Worm (Caenorhabditis elegans) whole organism, L1 larva: ENCODE results near the gene ifd-1.

Experiments used
- Y116A8C.19 ChIP-seq: sonication (generic microtip); optimal IDR thresholded peaks from 2 replicates; lab custom pipeline; 2016; ENCODE audit warnings: missing compliant biosample characterization, missing genetic modification characterization, borderline replicate concordance
- alr-1 ChIP-seq: fragments of 200-800 bp; sonication (Bioruptor generic); optimal IDR thresholded peaks from 2 replicates; lab custom pipeline; 2018; ENCODE audit warnings: borderline replicate concordance, mild to moderate bottlenecking, missing genetic modification characterization, missing compliant biosample characterization
- aly-2 ChIP-seq: fragments of 150-350 bp; optimal IDR thresholded peaks from 2 replicates; lab custom pipeline; 2014; ENCODE audit warnings: missing biosample characterization, missing genetic modification characterization
- blmp-1 ChIP-seq: fragments of 150-350 bp; optimal IDR thresholded peaks from 2 replicates; lab custom pipeline; 2014; ENCODE audit warnings: missing biosample characterization, missing genetic modification characterization
- ceh-63 ChIP-seq: fragments of 200-800 bp; sonication (Bioruptor generic); optimal IDR thresholded peaks from 2 replicates; lab custom pipeline; 2018; ENCODE audit warnings: mild to moderate bottlenecking, missing genetic modification characterization, missing compliant biosample characterization
- ceh-82 ChIP-seq, 3 experiments: fragments of 150-350 bp in 1 of 3; sonication (generic microtip) in 2 of 3; optimal IDR thresholded peaks; 2 replicates each; lab custom pipeline; 2014 to 2017; ENCODE audit warnings: missing biosample characterization in 3 of 3, missing genetic modification characterization in 3 of 3
- ceh-88 ChIP-seq: fragments of 200-800 bp; sonication (Bioruptor generic); IDR thresholded peaks from 2 replicates; pipeline ENCODE4 v1.3.6; 2022; ENCODE audit warnings: missing genetic modification characterization, missing compliant biosample characterization
- ceh-90 ChIP-seq: sonication (generic microtip); optimal IDR thresholded peaks from 2 replicates; lab custom pipeline; 2016; ENCODE audit warnings: missing genetic modification characterization, missing compliant biosample characterization
- ces-1 ChIP-seq: fragments of 150-350 bp; optimal IDR thresholded peaks from 2 replicates; lab custom pipeline; 2014; ENCODE audit warnings: missing biosample characterization, missing genetic modification reagents, missing genetic modification characterization
- dsc-1 ChIP-seq: sonication (generic microtip); optimal IDR thresholded peaks from 2 replicates; lab custom pipeline; 2016; ENCODE audit warnings: mild to moderate bottlenecking, missing genetic modification characterization, missing compliant biosample characterization
- efl-1 ChIP-seq, 4 experiments: fragments of 150-350 bp; optimal IDR thresholded peaks in 3 of 4; peaks in 1 of 4; 1 replicate in 1 of 4; 2 replicates in 3 of 4; lab custom pipeline; 2014; ENCODE audit warnings: missing biosample characterization in 2 of 4, missing genetic modification characterization in 2 of 4, missing genetic modification reagents in 2 of 4
- efl-3 ChIP-seq: fragments of 200-800 bp; sonication (Bioruptor generic); optimal IDR thresholded peaks from 2 replicates; lab custom pipeline; 2018; ENCODE audit warnings: mild to moderate bottlenecking, missing genetic modification characterization, missing compliant biosample characterization
- elt-2 ChIP-seq: sonication (generic microtip); optimal IDR thresholded peaks from 2 replicates; lab custom pipeline; 2016; ENCODE audit warnings: missing genetic modification characterization, mild to moderate bottlenecking, inconsistent platforms, missing compliant biosample characterization, missing genetic modification reagents
- elt-3 ChIP-seq, 6 experiments: fragments of 150-350 bp in 1 of 6; sonication (generic microtip); optimal IDR thresholded peaks; 2 replicates each; lab custom pipeline; 2017 to 2018; ENCODE audit warnings: missing biosample characterization in 6 of 6, missing genetic modification characterization in 6 of 6, inconsistent platforms in 1 of 6
- hlh-17 ChIP-seq: fragments of 200-800 bp; sonication (Bioruptor generic); optimal IDR thresholded peaks from 2 replicates; lab custom pipeline; 2018; ENCODE audit warnings: missing genetic modification characterization, mild to moderate bottlenecking, missing compliant biosample characterization, moderate library complexity, borderline replicate concordance
- hpl-2 ChIP-seq: fragments of 150-350 bp; optimal IDR thresholded peaks from 2 replicates; lab custom pipeline; 2014; ENCODE audit warnings: missing biosample characterization, missing genetic modification reagents, missing genetic modification characterization
- irx-1 ChIP-seq: sonication (generic microtip); optimal IDR thresholded peaks from 2 replicates; lab custom pipeline; 2016; ENCODE audit warnings: missing genetic modification characterization, missing compliant biosample characterization
- isw-1 ChIP-seq: fragments of 200-800 bp; sonication (Bioruptor generic); IDR thresholded peaks from 2 replicates; pipeline ENCODE4 v1.3.6; 2022; ENCODE audit warnings: missing genetic modification characterization, missing compliant biosample characterization
- lin-15B ChIP-seq: fragments of 150-350 bp; sonication (generic microtip); optimal IDR thresholded peaks from 3 replicates; lab custom pipeline; 2014; ENCODE audit warnings: missing biosample characterization, missing genetic modification characterization
- lin-35 ChIP-seq, 2 experiments: fragments of 150-350 bp; optimal IDR thresholded peaks; 2 replicates each; lab custom pipeline; 2014; ENCODE audit warnings: missing biosample characterization in 2 of 2, missing genetic modification characterization in 2 of 2, missing genetic modification reagents in 2 of 2
- lin-39 ChIP-seq: fragments of 150-350 bp; optimal IDR thresholded peaks from 2 replicates; lab custom pipeline; 2014; ENCODE audit warnings: missing biosample characterization, missing genetic modification reagents, missing genetic modification characterization
- mdl-1 ChIP-seq, 2 experiments: fragments of 150-350 bp; optimal IDR thresholded peaks; 2 replicates each; lab custom pipeline; 2014 to 2017; ENCODE audit warnings: missing biosample characterization in 2 of 2, missing genetic modification characterization in 2 of 2, inconsistent platforms in 1 of 2
- mep-1 ChIP-seq: fragments of 150-350 bp; optimal IDR thresholded peaks from 2 replicates; lab custom pipeline; 2014; ENCODE audit warnings: missing biosample characterization, missing genetic modification characterization
- nhr-12 ChIP-seq: sonication (generic microtip); optimal IDR thresholded peaks from 2 replicates; lab custom pipeline; 2017; ENCODE audit warnings: missing biosample characterization, missing genetic modification characterization
- nhr-19 ChIP-seq: fragments of 200-800 bp; sonication (Bioruptor generic); conservative IDR thresholded peaks from 2 replicates; pipeline ENCODE4 v1.3.6; 2022; ENCODE audit warnings: missing genetic modification characterization, missing compliant biosample characterization
- nhr-237 ChIP-seq: fragments of 150-350 bp; optimal IDR thresholded peaks from 2 replicates; lab custom pipeline; 2014; ENCODE audit warnings: missing biosample characterization, missing genetic modification characterization
- nhr-28 ChIP-seq: fragments of 150-350 bp; optimal IDR thresholded peaks from 2 replicates; lab custom pipeline; 2014; ENCODE audit warnings: missing biosample characterization, missing genetic modification characterization
- nhr-47 ChIP-seq: sonication (generic microtip); optimal IDR thresholded peaks from 2 replicates; lab custom pipeline; 2016; ENCODE audit warnings: mild to moderate bottlenecking, missing genetic modification characterization, moderate library complexity, missing compliant biosample characterization
- nhr-85 ChIP-seq: sonication (generic microtip); peaks from one replicate; lab custom pipeline; 2016; ENCODE audit warnings: missing genetic modification characterization, inconsistent platforms, missing compliant biosample characterization
- nhr-90 ChIP-seq: sonication (generic microtip); optimal IDR thresholded peaks from 2 replicates; lab custom pipeline; 2016; ENCODE audit warnings: mild to moderate bottlenecking, missing genetic modification characterization, missing compliant biosample characterization; ENCODE audit not compliant: poor library complexity
- pag-3 ChIP-seq: sonication (generic microtip); optimal IDR thresholded peaks from 2 replicates; lab custom pipeline; 2017; ENCODE audit warnings: missing genetic modification characterization, mild to moderate bottlenecking, missing compliant biosample characterization, antibody characterized with exemption, borderline replicate concordance; ENCODE audit not compliant: insufficient read depth
- skn-1 ChIP-seq: fragments of 150-350 bp; optimal IDR thresholded peaks from 2 replicates; lab custom pipeline; 2014; ENCODE audit warnings: missing biosample characterization, missing genetic modification characterization
- sptf-1 ChIP-seq: fragments of 150-350 bp; optimal IDR thresholded peaks from 2 replicates; lab custom pipeline; 2014; ENCODE audit warnings: missing biosample characterization, missing genetic modification characterization
- sup-37 ChIP-seq: fragments of 200-800 bp; sonication (Bioruptor generic); optimal IDR thresholded peaks from 2 replicates; lab custom pipeline; 2018; ENCODE audit warnings: mild to moderate bottlenecking, missing genetic modification characterization, missing compliant biosample characterization
- swsn-7 ChIP-seq: sonication (generic microtip); optimal IDR thresholded peaks from 2 replicates; lab custom pipeline; 2016; ENCODE audit warnings: missing genetic modification characterization, missing compliant biosample characterization
- tbx-2 ChIP-seq: sonication (generic microtip); optimal IDR thresholded peaks from 2 replicates; lab custom pipeline; 2016; ENCODE audit warnings: missing genetic modification characterization, missing compliant biosample characterization
- tlp-1 ChIP-seq: fragments of 150-350 bp; optimal IDR thresholded peaks from 2 replicates; lab custom pipeline; 2014; ENCODE audit warnings: missing biosample characterization, missing genetic modification characterization
- unc-30 ChIP-seq: sonication (generic microtip); optimal IDR thresholded peaks from 2 replicates; lab custom pipeline; 2017; ENCODE audit warnings: missing biosample characterization, missing genetic modification characterization
- unc-62 ChIP-seq: fragments of 150-350 bp; optimal IDR thresholded peaks from 2 replicates; lab custom pipeline; 2014; ENCODE audit warnings: missing biosample characterization, missing genetic modification reagents, missing genetic modification characterization
- vab-15 ChIP-seq: sonication (generic microtip); optimal IDR thresholded peaks from 2 replicates; lab custom pipeline; 2017; ENCODE audit warnings: missing genotype, mild to moderate bottlenecking, missing genetic modification characterization, missing compliant biosample characterization

The ifd-1 gene

ce11 chrX:8800983-8801382 lies 23.3 kb downstream of the ifd-1 start (continued):
- no peak for TF ChIP-seq efl-1 (optimal IDR thresholded peaks at IDR 0.05; lab: Kevin White, UChicago)
- TF ChIP-seq efl-1 (GFP tag; optimal IDR thresholded peaks at IDR 0.05 in 1 of 2; lab: Kevin White, UChicago), result no peak
- no peak for TF ChIP-seq mdl-1 (tag; optimal IDR thresholded peaks at IDR 0.05; lab: Kevin White, UChicago)
- no peak for TF ChIP-seq ceh-88 (GFP tag; lab: Robert Waterston, UW)
- no peak for TF ChIP-seq skn-1 (tag; lab: Kevin White, UChicago)
- no peak for TF ChIP-seq nhr-85 (tag; lab: Kevin White, UChicago)
- TF ChIP-seq hlh-17 (GFP tag; lab: Kevin White, UChicago), result no peak
- TF ChIP-seq unc-62 (GFP tag; lab: Kevin White, UChicago), result no peak
- no peak for TF ChIP-seq nhr-19 (GFP tag; lab: Robert Waterston, UW)
- no peak for TF ChIP-seq elt-2 (tag; lab: Kevin White, UChicago)
- TF ChIP-seq nhr-237 (tag; lab: Kevin White, UChicago), result no peak
- no peak for TF ChIP-seq alr-1
- no peak for TF ChIP-seq unc-30
- no peak for TF ChIP-seq sup-37 (GFP tag; lab: Kevin White, UChicago)
- TF ChIP-seq irx-1, result no peak
- TF ChIP-seq efl-3 (GFP tag; lab: Kevin White, UChicago), result no peak
- TF ChIP-seq nhr-90 (tag; lab: Kevin White, UChicago), result no peak
- TF ChIP-seq isw-1 (GFP tag; lab: Robert Waterston, UW), result no peak
- no peak for TF ChIP-seq tbx-2
- no peak for TF ChIP-seq ceh-63
- peak; percentile 75 for TF ChIP-seq dsc-1
- TF ChIP-seq nhr-28 (tag; lab: Kevin White, UChicago), result no peak
- no peak for TF ChIP-seq hpl-2 (GFP tag; lab: Kevin White, UChicago)
- TF ChIP-seq ceh-82 (tag; optimal IDR thresholded peaks at IDR 0.05; lab: Kevin White, UChicago), result no peak
- no peak for TF ChIP-seq blmp-1 (tag; lab: Kevin White, UChicago)
- peak; percentile 33 for TF ChIP-seq swsn-7 (tag; lab: Kevin White, UChicago)
- no peak for TF ChIP-seq lin-39 (tag; lab: Kevin White, UChicago)
- TF ChIP-seq pag-3 (tag; lab: Kevin White, UChicago), result no peak
- no peak for TF ChIP-seq ceh-90 (tag; lab: Kevin White, UChicago)
- TF ChIP-seq nhr-47 (tag; lab: Kevin White, UChicago), result peak; percentile 56
- peak; percentile 72 for TF ChIP-seq ces-1 (GFP tag; lab: Kevin White, UChicago)

- TF ChIP-seq unc-62 (GFP tag; lab: Kevin White, UChicago) (no peak), lin-35 (GFP tag; optimal IDR thresholded peaks at IDR 0.05; lab: Kevin White, UChicago) (no peak), mdl-1 (tag; optimal IDR thresholded peaks at IDR 0.05; lab: Kevin White, UChicago) (no peak), elt-3 (tag; optimal IDR thresholded peaks at IDR 0.05; lab: Kevin White, UChicago) (no peak), nhr-237 (tag; lab: Kevin White, UChicago) (no peak), sptf-1 (no peak), vab-15 (tag; lab: Kevin White, UChicago) (no peak), tlp-1 (tag; lab: Kevin White, UChicago) (no peak), mep-1 (tag; lab: Kevin White, UChicago) (no peak), Y116A8C.19 (no peak), ceh-90 (tag; lab: Kevin White, UChicago) (no peak), lin-15B (tag; lab: Kevin White, UChicago) (no peak), nhr-12 (tag; lab: Kevin White, UChicago) (no peak), efl-1 (optimal IDR thresholded peaks at IDR 0.05; lab: Kevin White, UChicago) (no peak), efl-1 (GFP tag; optimal IDR thresholded peaks at IDR 0.05 in 1 of 2; lab: Kevin White, UChicago) (no peak), lin-39 (tag; lab: Kevin White, UChicago) (no peak), aly-2 (tag; lab: Kevin White, UChicago) (no peak)
These were observed 23.9 kb downstream of the ifd-1 start for ce11 chrX:8800355-8800754.
